Worm (Caenorhabditis elegans) whole organism, L2 larva: Measurements from ENCODE around the gene tbg-1.

Source experiments
- C34F6.9 ChIP-seq: fragments of 150-350 bp; optimal IDR thresholded peaks from 2 replicates; lab custom pipeline; 2014; ENCODE audit warnings: missing biosample characterization, missing genetic modification characterization
- F13H6.1 ChIP-seq: sonication (generic microtip); optimal IDR thresholded peaks from 2 replicates; lab custom pipeline; 2016; ENCODE audit warnings: missing genetic modification characterization, missing compliant biosample characterization
- R02D3.7 ChIP-seq: fragments of 150-350 bp; optimal IDR thresholded peaks from 2 replicates; lab custom pipeline; 2014; ENCODE audit warnings: missing biosample characterization, missing genetic modification characterization
- Y55F3AM.14 ChIP-seq: fragments of 200-800 bp; sonication (Bioruptor generic); optimal IDR thresholded peaks from 2 replicates; lab custom pipeline; 2018; ENCODE audit warnings: mild to moderate bottlenecking, missing genetic modification characterization, missing compliant biosample characterization
- ZK546.5 ChIP-seq: sonication (generic microtip); optimal IDR thresholded peaks from 2 replicates; lab custom pipeline; 2017; ENCODE audit warnings: missing biosample characterization, missing genetic modification characterization
- alr-1 ChIP-seq: fragments of 150-350 bp; optimal IDR thresholded peaks from 2 replicates; lab custom pipeline; 2014; ENCODE audit warnings: missing biosample characterization, missing genetic modification characterization
- aly-2 ChIP-seq: fragments of 150-350 bp; optimal IDR thresholded peaks from 2 replicates; lab custom pipeline; 2014; ENCODE audit warnings: missing biosample characterization, missing genetic modification characterization
- ama-1 ChIP-seq: fragments of 150-350 bp; optimal IDR thresholded peaks from 2 replicates; lab custom pipeline; 2018; ENCODE audit warnings: inconsistent platforms
- blmp-1 ChIP-seq: sonication (generic microtip); optimal IDR thresholded peaks from 2 replicates; lab custom pipeline; 2017; ENCODE audit warnings: missing genetic modification characterization, mild to moderate bottlenecking, missing compliant biosample characterization, antibody characterized with exemption, moderate library complexity; ENCODE audit not compliant: insufficient read depth
- ceh-16 ChIP-seq: fragments of 150-350 bp; optimal IDR thresholded peaks from 2 replicates; lab custom pipeline; 2014; ENCODE audit warnings: missing biosample characterization, missing genetic modification characterization
- ceh-82 ChIP-seq: fragments of 150-350 bp; optimal IDR thresholded peaks from 2 replicates; lab custom pipeline; 2014; ENCODE audit warnings: missing biosample characterization, missing genetic modification characterization
- crh-2 ChIP-seq: sonication (generic microtip); optimal IDR thresholded peaks from 2 replicates; lab custom pipeline; 2017; ENCODE audit warnings: missing biosample characterization, missing genetic modification characterization
- dmd-4 ChIP-seq: sonication (generic microtip); optimal IDR thresholded peaks from 2 replicates; lab custom pipeline; 2017; ENCODE audit warnings: missing biosample characterization, missing genetic modification characterization
- egl-27 ChIP-seq: sonication (generic microtip); optimal IDR thresholded peaks from 3 replicates; lab custom pipeline; 2017; ENCODE audit warnings: missing biosample characterization, missing genetic modification reagents, missing genetic modification characterization
- elt-1 ChIP-seq: fragments of 150-350 bp; optimal IDR thresholded peaks from 2 replicates; lab custom pipeline; 2014; ENCODE audit warnings: missing biosample characterization, missing genetic modification characterization
- elt-3 ChIP-seq: sonication (generic microtip); optimal IDR thresholded peaks from 2 replicates; lab custom pipeline; 2017; ENCODE audit warnings: missing biosample characterization, missing genetic modification characterization
- fos-1 ChIP-seq: fragments of 150-350 bp; optimal IDR thresholded peaks from 2 replicates; lab custom pipeline; 2014; ENCODE audit warnings: missing biosample characterization, missing genetic modification characterization
- gmeb-1 ChIP-seq: fragments of 150-350 bp; optimal IDR thresholded peaks from 2 replicates; lab custom pipeline; 2014; ENCODE audit warnings: missing biosample characterization, missing genetic modification characterization
- lin-11 ChIP-seq: fragments of 150-350 bp; sonication (generic microtip); optimal IDR thresholded peaks from 2 replicates; lab custom pipeline; 2014; ENCODE audit warnings: missing biosample characterization, missing genetic modification characterization, inconsistent platforms, mixed read lengths
- lin-13 ChIP-seq: fragments of 150-350 bp; optimal IDR thresholded peaks from 2 replicates; lab custom pipeline; 2014; ENCODE audit warnings: missing biosample characterization, missing genetic modification reagents, missing genetic modification characterization
- lin-39 ChIP-seq: fragments of 150-350 bp; optimal IDR thresholded peaks from 2 replicates; lab custom pipeline; 2014; ENCODE audit warnings: missing biosample characterization, missing genetic modification reagents, missing genetic modification characterization
- lsy-2 ChIP-seq, 2 experiments: fragments of 150-350 bp in 1 of 2; sonication (generic microtip) in 1 of 2; optimal IDR thresholded peaks; 2 replicates each; lab custom pipeline; 2014 to 2017; ENCODE audit warnings: missing biosample characterization in 2 of 2, missing genetic modification characterization in 2 of 2
- mab-5 ChIP-seq: fragments of 150-350 bp; optimal IDR thresholded peaks from 2 replicates; lab custom pipeline; 2014; ENCODE audit warnings: missing biosample characterization, missing genetic modification characterization
- mbf-1 ChIP-seq: sonication (generic microtip); optimal IDR thresholded peaks from 2 replicates; lab custom pipeline; 2017; ENCODE audit warnings: missing biosample characterization, missing genetic modification characterization
- mdl-1 ChIP-seq, 2 experiments: fragments of 150-350 bp in 1 of 2; sonication (generic microtip) in 1 of 2; optimal IDR thresholded peaks; 2 replicates each; lab custom pipeline; 2017; ENCODE audit warnings: missing biosample characterization in 2 of 2, missing genetic modification characterization in 2 of 2
- nhr-10 ChIP-seq: sonication (generic microtip); optimal IDR thresholded peaks from 2 replicates; lab custom pipeline; 2017; ENCODE audit warnings: missing biosample characterization, missing genetic modification characterization
- nhr-11 ChIP-seq: fragments of 150-350 bp; optimal IDR thresholded peaks from 2 replicates; lab custom pipeline; 2014; ENCODE audit warnings: missing biosample characterization, missing genetic modification characterization
- nhr-12 ChIP-seq: fragments of 150-350 bp; optimal IDR thresholded peaks from 2 replicates; lab custom pipeline; 2014; ENCODE audit warnings: missing biosample characterization, missing genetic modification characterization
- nhr-129 ChIP-seq: fragments of 150-350 bp; optimal IDR thresholded peaks from 2 replicates; lab custom pipeline; 2014; ENCODE audit warnings: missing biosample characterization, missing genetic modification characterization
- nhr-21 ChIP-seq: fragments of 150-350 bp; optimal IDR thresholded peaks from 2 replicates; lab custom pipeline; 2014; ENCODE audit warnings: missing biosample characterization, missing genetic modification characterization
- nhr-23 ChIP-seq: fragments of 150-350 bp; optimal IDR thresholded peaks from 2 replicates; lab custom pipeline; 2014; ENCODE audit warnings: missing biosample characterization, missing genetic modification reagents, missing genetic modification characterization
- nhr-237 ChIP-seq: fragments of 150-350 bp; optimal IDR thresholded peaks from 2 replicates; lab custom pipeline; 2014; ENCODE audit warnings: missing biosample characterization, missing genetic modification characterization
- nhr-25 ChIP-seq: fragments of 150-350 bp; sonication (generic microtip); optimal IDR thresholded peaks from 3 replicates; lab custom pipeline; 2014; ENCODE audit warnings: missing biosample characterization, missing genetic modification characterization
- nhr-6 ChIP-seq: fragments of 150-350 bp; optimal IDR thresholded peaks from 2 replicates; lab custom pipeline; 2014; ENCODE audit warnings: missing biosample characterization, missing genetic modification characterization
- nhr-77 ChIP-seq: fragments of 150-350 bp; optimal IDR thresholded peaks from 2 replicates; lab custom pipeline; 2014; ENCODE audit warnings: missing biosample characterization, missing genetic modification characterization
- peb-1 ChIP-seq: fragments of 150-350 bp; optimal IDR thresholded peaks from 2 replicates; lab custom pipeline; 2014; ENCODE audit warnings: missing biosample characterization, missing genetic modification characterization
- sem-4 ChIP-seq: fragments of 150-350 bp; optimal IDR thresholded peaks from 2 replicates; lab custom pipeline; 2014; ENCODE audit warnings: missing biosample characterization, missing genetic modification reagents, missing genetic modification characterization
- skn-1 ChIP-seq: sonication (generic microtip); optimal IDR thresholded peaks from 2 replicates; lab custom pipeline; 2017; ENCODE audit warnings: missing biosample characterization, missing genetic modification characterization
- sma-3 ChIP-seq: sonication (generic microtip); optimal IDR thresholded peaks from 2 replicates; lab custom pipeline; 2016; ENCODE audit warnings: missing genetic modification reagents, missing genetic modification characterization, missing compliant biosample characterization
- sma-9 ChIP-seq, 2 experiments: fragments of 150-350 bp in 1 of 2; sonication (generic microtip) in 1 of 2; optimal IDR thresholded peaks; 2 replicates each; lab custom pipeline; 2014 to 2016; ENCODE audit warnings: missing genetic modification characterization in 2 of 2, mild to moderate bottlenecking in 1 of 2, missing biosample characterization in 1 of 2, missing compliant biosample characterization in 1 of 2, missing genetic modification reagents in 1 of 2, moderate library complexity in 1 of 2
- snpc-4 ChIP-seq: fragments of 150-350 bp; optimal IDR thresholded peaks from 2 replicates; lab custom pipeline; 2014; ENCODE audit warnings: missing biosample characterization, missing genetic modification characterization
- unc-39 ChIP-seq: fragments of 150-350 bp; optimal IDR thresholded peaks from 2 replicates; lab custom pipeline; 2014; ENCODE audit warnings: missing biosample characterization, missing genetic modification characterization
- unc-55 ChIP-seq: fragments of 150-350 bp; sonication (generic microtip); optimal IDR thresholded peaks from 3 replicates; lab custom pipeline; 2014; ENCODE audit warnings: missing biosample characterization, missing genetic modification reagents, missing genetic modification characterization
- unc-62 ChIP-seq: fragments of 150-350 bp; optimal IDR thresholded peaks from 2 replicates; lab custom pipeline; 2014; ENCODE audit warnings: missing biosample characterization, missing genetic modification reagents, missing genetic modification characterization
- zag-1 ChIP-seq: fragments of 150-350 bp; optimal IDR thresholded peaks from 2 replicates; lab custom pipeline; 2014; ENCODE audit warnings: missing biosample characterization, missing genetic modification characterization
- ztf-1 ChIP-seq: fragments of 200-800 bp; sonication (Bioruptor generic); conservative IDR thresholded peaks from 2 replicates; pipeline ENCODE4 v1.3.6; 2022; ENCODE audit warnings: missing genetic modification characterization, missing compliant biosample characterization
- ztf-11 ChIP-seq: sonication (generic microtip); optimal IDR thresholded peaks from 2 replicates; lab custom pipeline; 2017; ENCODE audit warnings: missing biosample characterization, missing genetic modification characterization
- ztf-4 ChIP-seq: fragments of 150-350 bp; optimal IDR thresholded peaks from 2 replicates; lab custom pipeline; 2014; ENCODE audit warnings: missing biosample characterization, missing genetic modification characterization

Gene tbg-1

ce11 chrIII:9663943-9664342 lies 35.0 kb upstream of the tbg-1 start:
- TF ChIP-seq alr-1 (tag; lab: Kevin White, UChicago) (no peak), elt-1 (tag; lab: Kevin White, UChicago) (no peak), lin-11 (tag; lab: Kevin White, UChicago) (no peak), elt-3 (tag; lab: Kevin White, UChicago) (no peak), mdl-1 (tag; optimal IDR thresholded peaks at IDR 0.05; lab: Kevin White, UChicago) (no peak)

DNA sequence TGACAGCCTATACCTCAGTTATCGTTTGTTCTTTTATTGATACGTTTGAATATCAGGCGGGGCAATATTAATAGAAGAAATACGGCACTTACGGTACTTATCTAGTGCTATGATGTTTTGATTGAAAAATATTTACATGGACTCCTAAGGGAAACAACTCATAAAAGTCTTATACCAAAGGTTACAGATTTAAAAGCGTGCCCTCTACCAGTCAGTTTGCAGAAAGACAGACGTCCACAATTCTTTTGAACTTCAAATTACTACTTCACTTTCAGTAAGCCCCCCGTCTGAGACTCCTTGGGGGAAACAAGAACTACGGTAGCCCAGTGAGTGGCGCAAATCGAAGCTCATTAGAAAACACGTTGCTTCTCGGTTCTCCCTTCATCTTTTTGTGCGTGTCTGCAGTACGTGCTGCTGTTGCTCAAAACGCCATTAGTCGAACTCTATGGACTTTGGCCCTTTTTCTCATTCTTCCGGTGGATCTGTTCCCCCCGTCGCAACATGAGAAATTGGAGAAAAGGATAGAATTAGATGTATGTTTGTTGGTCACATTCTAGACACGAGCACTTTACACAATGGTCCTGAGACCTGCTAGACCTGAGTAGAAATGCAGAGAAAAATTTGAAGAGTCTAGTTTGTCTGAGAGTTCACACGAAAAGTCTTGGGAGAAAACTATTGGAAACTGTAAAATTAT lies 33.5 kb upstream of the tbg-1 start:
- TF ChIP-seq F13H6.1 (tag; lab: Kevin White, UChicago) = peak; percentile 74
- TF ChIP-seq nhr-129 (tag; lab: Kevin White, UChicago) = peak; percentile 35
- TF ChIP-seq aly-2 (tag; lab: Kevin White, UChicago) = no peak
- TF ChIP-seq peb-1 (tag; lab: Kevin White, UChicago) = no peak
- peak; percentile 10 for TF ChIP-seq mab-5 (tag; lab: Kevin White, UChicago)
- no peak for TF ChIP-seq alr-1 (tag; lab: Kevin White, UChicago)
- TF ChIP-seq snpc-4 = no peak
- TF ChIP-seq unc-62 = no peak
- no peak for TF ChIP-seq ztf-1 (GFP tag; lab: Robert Waterston, UW)
- no peak for TF ChIP-seq crh-2 (tag; lab: Kevin White, UChicago)
- no peak for TF ChIP-seq nhr-12 (tag; lab: Kevin White, UChicago)
- no peak for TF ChIP-seq nhr-6 (tag; lab: Kevin White, UChicago)
- TF ChIP-seq lin-39 = no peak
- TF ChIP-seq fos-1 (tag; lab: Kevin White, UChicago) = no peak
- no peak for TF ChIP-seq nhr-77
- no peak for TF ChIP-seq mdl-1 (tag; optimal IDR thresholded peaks at IDR 0.05; lab: Kevin White, UChicago)
- TF ChIP-seq unc-55 (GFP tag; lab: Kevin White, UChicago) = no peak
- peak in 1 of 2 experiments; percentile 47 for TF ChIP-seq lsy-2 (tag; optimal IDR thresholded peaks at IDR 0.05; lab: Kevin White, UChicago)
- TF ChIP-seq gmeb-1 (tag; lab: Kevin White, UChicago) = no peak
- no peak for TF ChIP-seq dmd-4 (tag; lab: Kevin White, UChicago)
- no peak for TF ChIP-seq ZK546.5
- no peak for TF ChIP-seq ama-1 (lab: Kevin White, UChicago)
- no peak for TF ChIP-seq unc-39
- TF ChIP-seq nhr-10 (tag; lab: Kevin White, UChicago) = no peak
- no peak for TF ChIP-seq lin-11 (tag; lab: Kevin White, UChicago)
- no peak for TF ChIP-seq mbf-1 (tag; lab: Kevin White, UChicago)
- peak; percentile 32 for TF ChIP-seq C34F6.9 (tag; lab: Kevin White, UChicago)
- no peak for TF ChIP-seq ceh-16
- TF ChIP-seq egl-27 (tag; lab: Kevin White, UChicago) = no peak
- TF ChIP-seq nhr-21 (tag; lab: Kevin White, UChicago) = no peak
- TF ChIP-seq elt-3 (tag; lab: Kevin White, UChicago) = no peak
- no peak for TF ChIP-seq nhr-25 (tag; lab: Kevin White, UChicago)
- TF ChIP-seq nhr-237 (tag; lab: Kevin White, UChicago) = no peak
- no peak for TF ChIP-seq blmp-1
- TF ChIP-seq elt-1 (tag; lab: Kevin White, UChicago) = no peak
- TF ChIP-seq ceh-82 (tag; lab: Kevin White, UChicago) = no peak
- no peak for TF ChIP-seq Y55F3AM.14 (GFP tag; lab: Kevin White, UChicago)
- TF ChIP-seq zag-1 (tag; lab: Kevin White, UChicago) = no peak
- TF ChIP-seq ztf-4 = no peak
- TF ChIP-seq nhr-23 (tag; lab: Kevin White, UChicago) = no peak
- TF ChIP-seq sma-9 (GFP tag; optimal IDR thresholded peaks at IDR 0.05; lab: Kevin White, UChicago) = peak; percentile 65
- TF ChIP-seq sma-9 (tag; optimal IDR thresholded peaks at IDR 0.05; lab: Kevin White, UChicago) = no peak
- no peak for TF ChIP-seq skn-1 (tag; lab: Kevin White, UChicago)
- no peak for TF ChIP-seq R02D3.7 (tag; lab: Kevin White, UChicago)
- no peak for TF ChIP-seq lin-13 (GFP tag; lab: Kevin White, UChicago)
- TF ChIP-seq sma-3 (GFP tag; lab: Kevin White, UChicago) = no peak
- no peak for TF ChIP-seq nhr-11 (tag; lab: Kevin White, UChicago)
- TF ChIP-seq sem-4 = peak; percentile 21
- no peak for TF ChIP-seq ztf-11
